Worm (Caenorhabditis elegans) whole organism, L4 larva: ENCODE results near the gene F26A10.2.

Experiments
- ZK337.2 ChIP-seq: fragments of 200-800 bp; sonication (Bioruptor generic); IDR thresholded peaks from 2 replicates; pipeline ENCODE4 v1.3.6; 2022; ENCODE audit warnings: missing genetic modification reagents, missing genetic modification characterization, missing compliant biosample characterization
- ceh-82 ChIP-seq: sonication (generic microtip); optimal IDR thresholded peaks from 2 replicates; lab custom pipeline; 2017; ENCODE audit warnings: missing biosample characterization, missing genetic modification characterization
- daf-16 ChIP-seq, 3 experiments: sonication (generic microtip); optimal IDR thresholded peaks; 2 replicates each; lab custom pipeline; 2016 to 2017; ENCODE audit warnings: missing genetic modification characterization in 3 of 3, missing genetic modification reagents in 3 of 3, mild to moderate bottlenecking in 2 of 3, missing compliant biosample characterization in 2 of 3, missing biosample characterization in 1 of 3, moderate library complexity in 1 of 3
- egl-27 ChIP-seq: sonication (generic microtip); optimal IDR thresholded peaks from 3 replicates; lab custom pipeline; 2017; ENCODE audit warnings: missing biosample characterization, missing genetic modification reagents, missing genetic modification characterization
- lsy-2 ChIP-seq, 2 experiments: fragments of 150-350 bp in 1 of 2; sonication (generic microtip) in 1 of 2; optimal IDR thresholded peaks; 2 replicates each; lab custom pipeline; 2014 to 2017; ENCODE audit warnings: missing biosample characterization in 2 of 2, missing genetic modification characterization in 2 of 2
- mdl-1 ChIP-seq, 2 experiments: fragments of 150-350 bp in 1 of 2; sonication (generic microtip) in 1 of 2; optimal IDR thresholded peaks; 2 replicates each; lab custom pipeline; 2014 to 2017; ENCODE audit warnings: missing biosample characterization in 2 of 2, missing genetic modification characterization in 2 of 2

ce11 chrX:7672693-7673092, 27.5 kb upstream of the F26A10.2 start, which contains the start of gene F27D9.2:
- TF ChIP-seq ceh-82 (tag; lab: Kevin White, UChicago) (no peak), ZK337.2 (GFP tag; lab: Robert Waterston, UW) (no peak), egl-27 (no peak), lsy-2 (tag; optimal IDR thresholded peaks at IDR 0.05; lab: Kevin White, UChicago) (no peak), daf-16 (GFP tag; optimal IDR thresholded peaks at IDR 0.05; lab: Kevin White, UChicago) (no peak), daf-16 (tag; optimal IDR thresholded peaks at IDR 0.05; lab: Kevin White, UChicago) (no peak), mdl-1 (tag; optimal IDR thresholded peaks at IDR 0.05; lab: Kevin White, UChicago) (no peak)
